Worm (Caenorhabditis elegans) whole organism, dauer: ENCODE measurements around the gene Y51A2B.5.
"Not testable (repeated sequence)": the region's sequence is repeated elsewhere in the genome, so short reads cannot be mapped to it uniquely, and the experiment has no call there.

ENCODE experiments used
- unc-62 ChIP-seq: sonication (generic microtip); optimal IDR thresholded peaks from 2 replicates; lab custom pipeline; 2017; ENCODE audit warnings: missing biosample characterization, missing genetic modification reagents, missing genetic modification characterization

Gene Y51A2B.5

DNA sequence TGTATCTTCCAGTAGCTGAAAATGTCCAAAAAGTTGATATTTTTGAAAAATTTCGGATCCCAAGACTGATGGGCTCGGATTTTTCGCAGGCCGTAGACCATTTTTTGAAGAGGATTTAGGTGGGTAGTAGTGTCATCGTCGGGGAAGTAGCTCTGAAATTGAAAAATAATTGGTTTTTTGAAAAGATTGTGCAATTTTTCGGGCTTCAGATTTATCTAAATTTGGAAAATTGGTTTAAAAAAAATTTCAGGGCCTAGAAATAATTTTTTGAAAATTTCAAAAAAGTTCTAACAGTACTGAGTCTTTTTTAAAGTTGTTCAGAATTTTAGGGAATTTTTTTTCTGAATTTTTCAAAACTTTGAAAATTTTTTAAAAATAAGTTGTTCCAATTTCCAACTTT, 6.5 kb upstream of the Y51A2B.5 start, which contains the start of gene nhr-288:
Gene nhr-288, minus strand, starts transcription at position 101 of the 400 bp plus-strand sequence.
- TF ChIP-seq unc-62 (GFP tag; lab: Kevin White, UChicago) = no peak

DNA sequence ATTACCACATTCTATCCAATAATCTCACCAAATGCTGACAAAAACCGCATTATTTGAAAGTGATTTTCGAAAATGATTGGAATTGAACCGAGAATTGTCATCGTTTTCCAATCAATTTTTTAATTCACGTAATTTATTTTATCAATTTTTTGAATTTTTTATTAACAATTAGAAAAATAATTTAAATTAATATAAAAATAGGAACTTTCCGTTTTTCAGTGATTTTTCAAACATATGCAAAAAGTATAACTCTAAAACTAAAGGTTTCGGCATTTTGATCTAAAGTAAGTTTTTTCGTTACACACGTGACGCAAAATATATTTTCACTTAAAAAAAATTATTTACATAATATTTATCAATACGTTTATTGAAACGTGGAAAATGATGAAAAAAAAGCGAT, 5.1 kb downstream of the Y51A2B.5 start, which contains the start of gene Y51A2B.6:
Gene Y51A2B.6, minus strand, starts transcription at position 101 of the 400 bp plus-strand sequence.
- TF ChIP-seq unc-62 (GFP tag; lab: Kevin White, UChicago) = no peak

DNA sequence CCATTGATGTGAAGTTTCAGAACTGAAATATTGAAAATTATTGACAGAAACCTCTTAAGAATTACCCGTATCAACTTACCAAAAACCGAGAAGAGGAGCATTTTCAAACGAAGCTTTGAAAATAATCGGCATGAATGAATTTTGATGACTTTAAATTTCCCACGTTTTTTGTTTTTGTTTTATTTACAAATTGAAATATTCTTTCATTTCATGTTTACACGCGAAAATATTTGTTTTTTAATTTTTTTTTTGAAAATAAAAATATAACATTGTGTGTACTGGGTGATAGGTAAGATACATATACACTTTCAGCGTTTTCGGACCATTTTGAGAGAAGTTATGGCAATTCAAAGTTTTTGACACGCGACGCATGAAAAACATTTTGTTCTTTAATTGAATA, 6.6 kb downstream of the Y51A2B.5 start, which contains the start of gene Y51A2B.9:
Gene Y51A2B.9, minus strand, starts transcription at position 101 of the 400 bp plus-strand sequence.
- no peak for TF ChIP-seq unc-62 (GFP tag; lab: Kevin White, UChicago)

DNA sequence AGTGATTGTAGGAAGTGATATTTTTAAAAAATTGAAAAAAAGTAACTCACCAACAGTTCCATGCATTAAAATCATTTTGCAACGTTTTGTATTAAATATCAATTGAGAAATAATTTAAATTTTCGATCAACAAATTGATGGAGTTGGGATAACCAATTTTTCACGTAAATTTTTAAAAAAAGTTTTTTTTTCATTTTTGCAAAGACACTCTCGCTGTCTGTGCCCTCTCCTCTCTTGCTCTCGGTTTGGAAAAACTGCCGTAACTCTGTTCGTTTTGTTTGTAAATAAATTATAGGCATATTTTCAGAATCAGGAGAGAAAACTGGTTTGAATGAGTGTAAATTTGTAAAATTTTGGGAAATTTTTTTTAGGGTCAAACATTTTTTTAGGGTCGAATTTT, 8.7 kb downstream of the Y51A2B.5 start, which contains the start of gene Y51A2B.16:
Gene Y51A2B.16, minus strand, starts transcription at position 101 of the 400 bp plus-strand sequence.
- no peak for TF ChIP-seq unc-62 (GFP tag; lab: Kevin White, UChicago)

DNA sequence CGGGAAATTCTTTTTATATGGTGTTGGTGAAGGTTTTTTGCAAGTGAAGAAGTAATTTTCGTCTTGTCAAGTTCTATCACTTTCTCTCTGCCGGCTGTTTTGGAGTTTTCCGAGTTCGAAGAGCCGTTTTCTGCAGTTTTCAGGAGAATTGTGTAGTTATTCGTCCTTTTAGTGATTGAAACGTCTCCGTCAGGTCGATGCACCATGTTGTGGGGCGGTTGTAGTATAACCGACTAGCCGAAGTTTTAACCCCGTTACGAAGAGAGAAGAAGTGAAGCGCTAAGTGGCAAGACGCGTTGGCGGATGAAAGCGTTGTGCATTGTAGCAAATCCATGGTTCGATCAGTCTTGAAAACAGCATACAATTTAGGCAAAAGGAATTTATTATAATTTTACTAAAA, 13.7 kb downstream of the Y51A2B.5 start:
- no peak for TF ChIP-seq unc-62 (GFP tag; lab: Kevin White, UChicago)

ce11 chrV:18404767-18405166, 15.7 kb downstream of the Y51A2B.5 start, which contains the start of gene srh-209:
TSS of gene srh-209 (minus strand) at chrV:18404867.
- not testable (repeated sequence) for TF ChIP-seq unc-62 (GFP tag; lab: Kevin White, UChicago)

ce11 chrV:18410142-18410541, 21.1 kb downstream of the Y51A2B.5 start, which contains the start of gene srh-207:
TSS of gene srh-207 (minus strand) at chrV:18410242.
- TF ChIP-seq unc-62 (GFP tag; lab: Kevin White, UChicago) = no peak

ce11 chrV:18412351-18412750, 23.3 kb downstream of the Y51A2B.5 start:
- TF ChIP-seq unc-62 (GFP tag; lab: Kevin White, UChicago) = no peak

ce11 chrV:18412887-18413286, 23.8 kb downstream of the Y51A2B.5 start, which contains the start of gene ZK262.2:
TSS of gene ZK262.2 (minus strand) at chrV:18412987.
- no peak for TF ChIP-seq unc-62 (GFP tag; lab: Kevin White, UChicago)

DNA sequence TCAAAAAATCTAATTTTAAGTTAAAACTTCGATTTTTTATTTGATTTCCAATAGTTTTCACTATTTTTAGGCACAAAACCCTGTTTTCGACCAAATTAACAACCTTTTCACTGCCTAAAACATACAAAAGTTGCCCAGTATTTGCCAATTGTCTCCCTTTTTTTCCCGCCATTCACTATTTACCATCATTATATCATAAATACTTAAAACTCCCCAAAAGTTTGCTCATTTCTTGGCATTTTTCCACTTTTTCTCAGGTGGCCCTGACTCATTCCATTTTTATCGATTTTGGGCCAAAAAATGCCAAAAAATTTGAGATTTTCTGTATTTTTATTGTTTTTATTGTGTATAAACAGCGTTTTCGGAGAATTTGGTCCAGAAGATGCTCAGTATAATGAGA, 25.0 kb downstream of the Y51A2B.5 start, which contains the start of gene txt-8:
Gene txt-8, plus strand, starts transcription at position 301 of the 400 bp plus-strand sequence.
- TF ChIP-seq unc-62 (GFP tag; lab: Kevin White, UChicago) = no peak

- no peak for TF ChIP-seq unc-62 (GFP tag; lab: Kevin White, UChicago)
These were observed 31.7 kb downstream of the Y51A2B.5 start, which contains the start of gene srj-26 for ce11 chrV:18420797-18421196. TSS of gene srj-26 (plus strand) at chrV:18421097.

- TF ChIP-seq unc-62 (GFP tag; lab: Kevin White, UChicago) = no peak
These were observed 35.4 kb downstream of the Y51A2B.5 start, which contains the start of gene ZK262.4 for ce11 chrV:18424471-18424870. TSS of gene ZK262.4 (minus strand) at chrV:18424571.

DNA sequence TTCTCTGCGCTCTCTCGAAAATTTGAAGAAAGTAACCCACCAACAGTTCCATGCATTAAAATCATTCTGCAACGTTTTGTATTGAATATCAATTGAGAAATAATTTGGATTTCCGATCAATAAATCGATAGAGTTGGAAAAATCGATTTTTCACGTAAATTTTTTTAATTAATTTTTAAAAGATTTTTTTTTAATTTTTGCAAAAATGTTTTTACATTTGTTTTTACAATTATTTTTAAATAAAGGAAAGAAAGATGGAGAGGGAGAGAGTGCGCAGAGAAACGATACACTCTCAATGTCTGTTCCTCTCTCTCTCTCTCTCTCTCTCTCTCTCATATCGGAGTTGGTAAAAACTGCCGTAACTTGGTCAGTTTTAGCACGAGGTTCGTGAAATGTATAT, 36.5 kb downstream of the Y51A2B.5 start, which contains the start of gene ZK262.19:
Gene ZK262.19, minus strand, starts transcription at position 101 of the 400 bp plus-strand sequence.
- no peak for TF ChIP-seq unc-62 (GFP tag; lab: Kevin White, UChicago)

DNA sequence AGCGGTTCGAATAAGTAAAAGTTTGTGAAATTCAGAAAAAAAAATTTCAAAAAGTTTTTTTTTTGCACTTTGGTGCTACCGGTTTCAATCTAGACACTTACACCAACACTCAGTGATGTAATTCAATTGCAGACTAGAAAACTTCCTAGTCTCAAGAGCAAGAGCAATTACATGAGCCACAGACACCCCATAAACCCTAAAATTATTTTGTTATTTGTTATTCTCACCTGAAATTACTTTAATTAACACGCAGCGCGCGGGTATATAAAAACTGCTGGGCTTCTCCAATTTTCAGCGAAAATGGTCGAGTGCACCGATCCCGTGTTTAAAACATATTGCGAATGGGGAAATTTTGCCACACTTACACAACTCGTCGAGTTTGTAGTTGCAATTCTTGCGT, 37.2 kb downstream of the Y51A2B.5 start, which contains the start of gene srw-83:
Gene srw-83, plus strand, starts transcription at position 301 of the 400 bp plus-strand sequence.
- TF ChIP-seq unc-62 (GFP tag; lab: Kevin White, UChicago) = no peak

- TF ChIP-seq unc-62 (GFP tag; lab: Kevin White, UChicago) = no peak
These were observed 41.7 kb downstream of the Y51A2B.5 start for ce11 chrV:18430826-18431225.

ce11 chrV:18431450-18431849, 42.4 kb downstream of the Y51A2B.5 start, which contains the start of gene srw-82:
TSS of gene srw-82 (plus strand) at chrV:18431750.
- no peak for TF ChIP-seq unc-62 (GFP tag; lab: Kevin White, UChicago)

ce11 chrV:18434961-18435360, 45.9 kb downstream of the Y51A2B.5 start, which contains the start of gene ZK262.20:
TSS of gene ZK262.20 (minus strand) at chrV:18435061.
- TF ChIP-seq unc-62 (GFP tag; lab: Kevin White, UChicago) = no peak
